Fruit fly (Drosophila melanogaster): Measurements from ENCODE around the gene CadN.
A peak's percentile ranks its signal among the peaks of the same experiment; 100 is the strongest.

The CadN gene

dm6 chr2L:17747133-17747824 lies 30.9 kb downstream of the CadN start:
- TF ChIP-seq Dfd (GFP tag; optimal IDR thresholded peaks at IDR 0.05), result no peak
- no peak for TF ChIP-seq usp (GFP tag; optimal IDR thresholded peaks at IDR 0.05)
- TF ChIP-seq foxo (GFP tag; optimal IDR thresholded peaks at IDR 0.05), result peak in 1 of 2 experiments; percentile 61
- TF ChIP-seq ey (GFP tag; optimal IDR thresholded peaks at IDR 0.05), result peak; percentile 46
- no peak for TF ChIP-seq pan (optimal IDR thresholded peaks at IDR 0.05)
- peak; percentile 46 for TF ChIP-seq HLH106 (tag; optimal IDR thresholded peaks at IDR 0.05)
- peak; percentile 62 for TF ChIP-seq Sp1 (GFP tag; optimal IDR thresholded peaks at IDR 0.05)
- TF ChIP-seq Hnf4 (GFP tag; optimal IDR thresholded peaks at IDR 0.05), result peak; percentile 24
- peak; percentile 51 for TF ChIP-seq h (GFP tag; optimal IDR thresholded peaks at IDR 0.05)
- TF ChIP-seq psq (GFP tag; optimal IDR thresholded peaks at IDR 0.05), result peak; percentile 33
- peak; percentile 54 for TF ChIP-seq fru (GFP tag; optimal IDR thresholded peaks at IDR 0.05)
- TF ChIP-seq dl (GFP tag; optimal IDR thresholded peaks at IDR 0.05; ENCODE audit: insufficient read depth in 1 of 2, partially characterized antibody in 2 of 2), result no peak
- TF ChIP-seq woc (GFP tag; optimal IDR thresholded peaks at IDR 0.05), result peak; percentile 27
- peak; percentile 28 for TF ChIP-seq rgr (GFP tag; optimal IDR thresholded peaks at IDR 0.05)
- peak; percentile 40 for TF ChIP-seq OdsH (GFP tag; optimal IDR thresholded peaks at IDR 0.05)

- TF ChIP-seq Myc (optimal IDR thresholded peaks at IDR 0.05) (no peak), br (GFP tag; optimal IDR thresholded peaks at IDR 0.05) (peak; percentile 11), woc (GFP tag; optimal IDR thresholded peaks at IDR 0.05) (no peak), OdsH (GFP tag; optimal IDR thresholded peaks at IDR 0.05) (no peak), lola (GFP tag; optimal IDR thresholded peaks at IDR 0.05) (no peak), fru (GFP tag; optimal IDR thresholded peaks at IDR 0.05) (peak; percentile 33), Sp1 (GFP tag; optimal IDR thresholded peaks at IDR 0.05) (peak; percentile 16), psq (GFP tag; optimal IDR thresholded peaks at IDR 0.05) (peak; percentile 21), foxo (GFP tag; optimal IDR thresholded peaks at IDR 0.05) (peak in 1 of 2 experiments; percentile 28), HLH106 (tag; optimal IDR thresholded peaks at IDR 0.05) (peak; percentile 24)
Observed at dm6 chr2L:17745472-17745871, 32.7 kb downstream of the CadN start.

- no peak for TF ChIP-seq pan (optimal IDR thresholded peaks at IDR 0.05)
Observed at dm6 chr2L:17743735-17744134, 34.4 kb downstream of the CadN start.

DNA sequence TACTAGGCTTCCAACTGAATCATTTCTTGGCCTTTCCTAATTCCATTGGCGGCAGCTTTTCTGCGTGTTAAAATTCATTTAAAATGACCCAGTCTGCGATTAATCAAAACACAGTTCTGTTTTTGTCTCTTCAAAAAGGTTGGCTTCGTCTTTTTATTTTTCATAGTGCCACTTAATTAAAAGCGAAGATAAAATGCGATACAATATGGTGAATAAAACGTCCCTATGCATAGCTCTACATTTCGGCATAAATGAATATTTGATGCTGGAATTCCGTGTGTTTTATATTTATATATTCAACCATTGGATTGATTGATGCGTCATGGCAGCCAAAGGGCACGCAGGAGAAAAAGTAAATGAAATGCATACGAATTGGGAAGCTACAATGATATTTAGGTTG lies 36.6 kb downstream of the CadN start:
- TF ChIP-seq lola (GFP tag; optimal IDR thresholded peaks at IDR 0.05) (no peak), Dif (GFP tag; optimal IDR thresholded peaks at IDR 0.05; ENCODE audit: partially characterized antibody) (no peak), Hnf4 (GFP tag; optimal IDR thresholded peaks at IDR 0.05) (no peak), brk (GFP tag; optimal IDR thresholded peaks at IDR 0.05) (no peak), Mio (GFP tag; optimal IDR thresholded peaks at IDR 0.05) (no peak), CG9705 (GFP tag; optimal IDR thresholded peaks at IDR 0.05) (no peak), woc (GFP tag; optimal IDR thresholded peaks at IDR 0.05) (no peak), usp (GFP tag; optimal IDR thresholded peaks at IDR 0.05) (no peak), dmrt93B (GFP tag; optimal IDR thresholded peaks at IDR 0.05) (no peak), Vsx2 (GFP tag; optimal IDR thresholded peaks at IDR 0.05; ENCODE audit: partially characterized antibody) (no peak), GATAd (GFP tag; optimal IDR thresholded peaks at IDR 0.05) (no peak)

dm6 chr2L:17741123-17741522 lies 37.0 kb downstream of the CadN start:
- TF ChIP-seq CrebA (GFP tag; optimal IDR thresholded peaks at IDR 0.05; ENCODE audit: borderline replicate concordance) (no peak), CG32264 (GFP tag; optimal IDR thresholded peaks at IDR 0.05) (no peak), Vsx2 (GFP tag; optimal IDR thresholded peaks at IDR 0.05; ENCODE audit: partially characterized antibody) (no peak), Jra (GFP tag; optimal IDR thresholded peaks at IDR 0.05) (no peak), CG9705 (GFP tag; optimal IDR thresholded peaks at IDR 0.05) (no peak), sage (GFP tag; optimal IDR thresholded peaks at IDR 0.05) (no peak), sv (GFP tag; optimal IDR thresholded peaks at IDR 0.05) (no peak), psq (GFP tag; optimal IDR thresholded peaks at IDR 0.05) (no peak)
